Worm (Caenorhabditis elegans): ENCODE results near the gene pyc-1.

The pyc-1 gene

ce11 chrV:11822461-11822939 is at the start of gene pyc-1:
Gene pyc-1 (minus strand): TSS chrV:11822529.
- TF ChIP-seq unc-62 (GFP tag; optimal IDR thresholded peaks at IDR 0.05): no peak

- TF ChIP-seq unc-62 (GFP tag; optimal IDR thresholded peaks at IDR 0.05): no peak
These were observed 45.8 kb upstream of the pyc-1 start, which contains the start of gene R13H4.7 for ce11 chrV:11868142-11868541. Gene R13H4.7 (minus strand): TSS chrV:11868242.

DNA sequence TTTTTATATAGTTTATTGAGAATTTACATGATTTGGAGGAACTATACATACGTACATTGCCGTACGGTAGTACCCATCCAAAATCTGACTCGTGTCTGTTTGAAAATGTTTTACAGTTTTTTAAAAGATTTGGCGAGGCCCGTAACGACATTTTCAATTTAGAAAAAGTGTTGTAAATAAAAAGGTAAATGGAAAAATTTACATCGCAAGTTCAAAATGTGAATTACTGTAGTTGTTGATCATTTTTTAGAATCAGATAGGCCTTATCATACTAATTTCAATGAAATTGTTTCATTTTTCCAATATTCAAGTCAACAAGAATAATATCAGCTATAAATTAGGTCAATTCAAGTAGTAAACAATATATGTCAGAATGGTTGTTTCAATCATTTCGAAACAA is 40.5 kb upstream of the pyc-1 start, which contains the start of gene R13H4.6:
Gene R13H4.6 (plus strand): TSS at position 301 of the 400 bp plus-strand sequence.
- TF ChIP-seq unc-62 (GFP tag; optimal IDR thresholded peaks at IDR 0.05): no peak

DNA sequence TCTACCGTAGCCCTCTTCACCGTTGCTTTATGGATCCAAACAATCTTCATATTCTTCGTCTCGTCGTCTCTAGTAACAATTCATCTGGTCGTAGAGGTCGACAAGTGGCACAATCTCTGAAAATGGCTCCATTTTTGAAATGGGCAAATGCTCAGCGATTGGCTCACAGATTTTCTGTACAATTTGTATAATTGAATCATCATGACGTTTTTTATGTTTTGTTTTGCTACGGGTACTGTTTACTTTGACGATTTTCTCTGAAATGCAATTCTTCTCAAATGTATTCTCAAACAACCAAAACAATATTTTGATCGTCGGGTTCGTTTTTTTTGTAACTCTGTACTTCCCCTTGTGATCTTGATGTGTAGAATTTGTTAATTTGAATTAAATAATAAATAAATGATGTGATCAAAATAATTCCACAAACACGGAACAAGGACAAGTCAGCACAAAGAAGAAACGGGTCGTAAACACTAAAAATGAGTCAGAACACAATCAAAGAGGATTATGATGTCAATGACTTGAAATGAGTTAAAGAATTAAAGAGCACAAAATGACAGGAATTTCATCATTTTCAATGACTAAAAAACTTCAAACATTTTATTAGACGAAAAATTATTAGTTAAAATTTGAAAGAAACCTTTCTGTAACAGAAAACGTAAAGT is 39.7 kb upstream of the pyc-1 start:
- no peak for TF ChIP-seq unc-62 (GFP tag; optimal IDR thresholded peaks at IDR 0.05)

ce11 chrV:11860375-11860774 is 38.0 kb upstream of the pyc-1 start, which contains the start of gene R13H4.5:
Gene R13H4.5 (plus strand): TSS chrV:11860675.
- TF ChIP-seq unc-62 (GFP tag; optimal IDR thresholded peaks at IDR 0.05): no peak

ce11 chrV:11859082-11859858 is 36.9 kb upstream of the pyc-1 start:
- TF ChIP-seq unc-62 (GFP tag; optimal IDR thresholded peaks at IDR 0.05): no peak

DNA sequence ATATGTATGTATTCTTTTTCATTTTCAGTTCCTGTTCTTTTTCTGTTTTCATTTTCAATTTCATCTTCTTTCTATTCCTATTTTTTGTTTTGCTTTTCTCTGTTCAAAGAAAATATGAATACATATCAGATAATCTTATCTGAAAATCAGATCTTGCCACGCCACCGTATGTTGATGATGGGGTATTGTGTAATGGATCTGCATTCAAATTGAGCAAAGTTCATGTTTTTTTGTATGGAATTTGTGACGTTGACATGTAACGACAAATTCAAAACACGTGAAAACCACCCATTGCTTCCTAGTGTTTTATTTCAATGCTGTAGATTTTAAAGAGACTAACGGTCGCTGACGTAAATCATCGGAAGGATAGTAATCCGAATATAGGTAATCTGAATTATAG is 36.0 kb upstream of the pyc-1 start:
- no peak for TF ChIP-seq unc-62 (GFP tag; optimal IDR thresholded peaks at IDR 0.05)

DNA sequence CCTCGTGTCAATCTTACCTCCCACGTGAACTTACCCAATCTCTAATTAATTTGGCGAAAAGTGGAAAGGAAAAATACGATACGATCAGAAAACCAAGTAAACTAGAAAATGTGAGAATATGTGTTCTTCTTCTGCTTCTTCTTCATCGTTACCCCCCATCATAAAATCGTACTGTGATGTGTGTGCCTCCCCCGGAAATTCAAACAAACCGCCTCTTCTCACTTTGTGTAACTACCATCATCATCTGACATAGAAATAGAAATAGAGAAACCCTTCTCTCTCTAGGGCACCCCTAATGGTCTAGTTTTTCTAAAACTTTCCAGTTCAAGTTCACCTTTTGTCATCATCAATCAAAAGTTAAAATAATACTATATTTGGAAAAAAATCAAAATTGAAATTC is 35.4 kb upstream of the pyc-1 start:
- TF ChIP-seq unc-62 (GFP tag; optimal IDR thresholded peaks at IDR 0.05): no peak

DNA sequence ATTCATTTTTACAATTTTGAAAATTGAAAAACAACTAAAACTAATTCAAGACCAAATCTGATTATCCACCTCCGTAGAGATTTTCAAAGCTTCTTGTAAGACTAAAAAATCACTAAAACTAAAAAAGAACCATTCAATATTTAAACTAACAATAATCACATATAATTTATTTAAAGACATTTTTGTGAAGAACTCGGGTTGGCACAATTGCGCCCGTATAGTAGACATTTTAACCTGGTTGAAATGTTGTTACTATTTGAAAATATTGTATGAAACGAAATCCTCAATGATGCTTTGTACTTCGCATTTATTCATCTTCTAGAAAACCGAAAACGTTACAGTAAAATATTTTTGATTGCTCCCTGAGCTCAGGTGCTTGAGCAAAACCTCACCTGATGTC is 33.7 kb upstream of the pyc-1 start:
- TF ChIP-seq unc-62 (GFP tag; optimal IDR thresholded peaks at IDR 0.05): no peak

- no peak for TF ChIP-seq unc-62 (GFP tag; optimal IDR thresholded peaks at IDR 0.05)
These were observed 32.6 kb upstream of the pyc-1 start for ce11 chrV:11854905-11855304.

- no peak for TF ChIP-seq unc-62 (GFP tag; optimal IDR thresholded peaks at IDR 0.05)
These were observed 31.4 kb upstream of the pyc-1 start for ce11 chrV:11853723-11854122.

- TF ChIP-seq unc-62 (GFP tag; optimal IDR thresholded peaks at IDR 0.05): no peak
These were observed 30.0 kb upstream of the pyc-1 start for ce11 chrV:11852305-11852704.

- TF ChIP-seq unc-62 (GFP tag; optimal IDR thresholded peaks at IDR 0.05): no peak
These were observed 27.1 kb upstream of the pyc-1 start for ce11 chrV:11849408-11849807.

DNA sequence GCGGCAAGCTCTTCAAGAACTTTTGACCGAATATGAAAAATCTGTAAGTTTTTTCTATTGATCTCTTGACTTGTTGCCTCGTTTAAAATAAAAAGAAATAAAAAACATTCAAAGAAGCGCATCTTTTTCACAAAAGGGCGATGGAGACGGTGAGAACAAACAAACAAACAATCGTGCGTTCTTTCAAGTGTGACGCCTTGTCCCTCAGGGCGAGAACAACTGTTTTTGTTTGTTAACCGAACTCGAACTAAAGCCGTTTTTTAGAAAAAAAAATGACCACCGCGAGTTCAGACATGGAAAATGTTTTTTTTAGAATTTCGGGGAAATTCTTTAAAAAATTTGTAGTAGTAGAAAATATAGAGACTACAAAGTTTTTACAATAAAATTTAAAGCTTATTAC is 24.6 kb upstream of the pyc-1 start:
- TF ChIP-seq unc-62 (GFP tag; optimal IDR thresholded peaks at IDR 0.05): no peak

DNA sequence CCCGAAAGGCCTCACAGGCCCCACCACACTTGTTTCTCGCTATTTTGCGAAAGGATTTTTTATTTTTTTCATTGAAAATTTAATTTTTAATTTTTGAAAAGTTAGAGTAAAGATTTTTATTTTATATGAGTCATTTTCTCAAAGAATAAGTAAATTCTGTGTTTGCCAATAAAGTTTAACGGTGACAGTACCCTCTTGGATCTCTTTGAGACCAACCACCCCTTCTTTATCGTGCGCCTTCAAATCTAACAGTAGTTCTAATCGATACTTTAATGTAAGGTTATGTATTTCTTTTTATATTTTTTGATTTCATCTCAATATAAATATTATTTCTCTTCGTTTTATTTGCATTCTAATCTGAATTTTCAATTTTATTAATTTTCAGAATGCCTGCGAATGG is 23.2 kb upstream of the pyc-1 start, which contains the start of gene hmp-1:
Gene hmp-1 (plus strand): TSS at position 380 of the 400 bp plus-strand sequence.
- no peak for TF ChIP-seq unc-62 (GFP tag; optimal IDR thresholded peaks at IDR 0.05)

- TF ChIP-seq unc-62 (GFP tag; optimal IDR thresholded peaks at IDR 0.05): no peak
These were observed 22.5 kb upstream of the pyc-1 start for ce11 chrV:11844828-11845227.
